Fruit fly (Drosophila melanogaster) whole organism, embryonic: ENCODE results near the gene CG18301.

Source experiments
- Asciz ChIP-seq: fragments of 200-800 bp; sonication (Bioruptor generic); optimal IDR thresholded peaks from 2 replicates; lab custom pipeline; 2017; ENCODE audit warnings: missing biosample characterization, mild to moderate bottlenecking, missing genetic modification characterization, missing genetic modification reagents
- Bteb2 ChIP-seq: fragments of 200-800 bp; sonication (Bioruptor generic); optimal IDR thresholded peaks from 2 replicates; lab custom pipeline; 2016; ENCODE audit warnings: missing biosample characterization, missing genetic modification characterization
- CG10366 ChIP-seq: fragments of 200-800 bp; sonication (Bioruptor generic); IDR thresholded peaks from 2 replicates; pipeline ENCODE4 v1.3.6; 2022; ENCODE audit warnings: missing biosample characterization, missing genetic modification characterization
- CG10979 ChIP-seq: fragments of 200-800 bp; sonication (Bioruptor generic); optimal IDR thresholded peaks from 2 replicates; lab custom pipeline; 2018; ENCODE audit warnings: missing biosample characterization, mild to moderate bottlenecking, missing genetic modification characterization, moderate library complexity
- CG11560 ChIP-seq: fragments of 200-800 bp; sonication (Bioruptor generic); IDR thresholded peaks from 3 replicates; pipeline ENCODE4 v1.3.6; 2022; ENCODE audit warnings: missing biosample characterization, missing genetic modification characterization
- CG11723 ChIP-seq: fragments of 200-800 bp; sonication (Bioruptor generic); optimal IDR thresholded peaks from 2 replicates; lab custom pipeline; 2017; ENCODE audit warnings: missing biosample characterization, mild to moderate bottlenecking, missing genetic modification characterization
- CG14667 ChIP-seq: fragments of 200-800 bp; sonication (Bioruptor generic); IDR thresholded peaks from 2 replicates; pipeline ENCODE4 v1.3.6; 2022; ENCODE audit warnings: missing biosample characterization, missing genetic modification characterization
- CG14965 ChIP-seq: fragments of 200-800 bp; sonication (Bioruptor generic); optimal IDR thresholded peaks from 2 replicates; lab custom pipeline; 2016; ENCODE audit warnings: missing biosample characterization, missing genetic modification characterization, borderline replicate concordance
- CG15011 ChIP-seq: fragments of 200-800 bp; sonication (Bioruptor generic); optimal IDR thresholded peaks from 3 replicates; lab custom pipeline; 2018; ENCODE audit warnings: missing biosample characterization, mild to moderate bottlenecking, missing genetic modification characterization
- CG15479 ChIP-seq: fragments of 200-800 bp; sonication (Bioruptor generic); optimal IDR thresholded peaks from 3 replicates; lab custom pipeline; 2019; ENCODE audit warnings: missing biosample characterization, mild to moderate bottlenecking, missing genetic modification characterization, moderate library complexity
- CG17568 ChIP-seq: fragments of 200-800 bp; sonication (Bioruptor generic); optimal IDR thresholded peaks from 2 replicates; lab custom pipeline; 2018; ENCODE audit warnings: missing biosample characterization, mild to moderate bottlenecking, missing genetic modification characterization, moderate library complexity
- CG31441 ChIP-seq: fragments of 200-800 bp; sonication (Bioruptor generic); IDR thresholded peaks from 2 replicates; pipeline ENCODE4 v1.3.6; 2022; ENCODE audit warnings: missing biosample characterization, missing genetic modification characterization
- CG34224 ChIP-seq: fragments of 200-800 bp; sonication (Bioruptor generic); IDR thresholded peaks from 3 replicates; pipeline ENCODE4 v1.3.6; 2022; ENCODE audit warnings: missing biosample characterization, missing genetic modification characterization; ENCODE audit not compliant: partially characterized antibody
- CG43689 ChIP-seq: fragments of 200-800 bp; sonication (Bioruptor generic); IDR thresholded peaks from 2 replicates; pipeline ENCODE4 v1.3.6; 2022; ENCODE audit warnings: missing biosample characterization, missing genetic modification characterization
- CG4404 ChIP-seq: fragments of 200-800 bp; sonication (Bioruptor generic); IDR thresholded peaks from 2 replicates; pipeline ENCODE4 v1.3.6; 2022; ENCODE audit warnings: missing biosample characterization, missing genetic modification characterization
- CG4424 ChIP-seq: fragments of 200-800 bp; sonication (Bioruptor generic); optimal IDR thresholded peaks from 3 replicates; lab custom pipeline; 2016; ENCODE audit warnings: missing biosample characterization, missing genetic modification characterization
- CG6654 ChIP-seq: fragments of 200-800 bp; sonication (Bioruptor generic); optimal IDR thresholded peaks from 2 replicates; lab custom pipeline; 2017; ENCODE audit warnings: missing biosample characterization, mild to moderate bottlenecking, missing genetic modification characterization
- CG6813 ChIP-seq: fragments of 200-800 bp; sonication (Bioruptor generic); optimal IDR thresholded peaks from 2 replicates; lab custom pipeline; 2017; ENCODE audit warnings: missing biosample characterization, missing genetic modification characterization, mild to moderate bottlenecking, moderate library complexity, missing genetic modification reagents
- CG8281 ChIP-seq: fragments of 200-800 bp; sonication (Bioruptor generic); optimal IDR thresholded peaks from 2 replicates; lab custom pipeline; 2018; ENCODE audit warnings: missing biosample characterization, mild to moderate bottlenecking, missing genetic modification characterization, moderate library complexity
- CG8290 ChIP-seq, 3 experiments: fragments of 200-800 bp; sonication (Bioruptor generic); optimal IDR thresholded peaks; 2 replicates each; lab custom pipeline; 2016 to 2019; ENCODE audit warnings: missing biosample characterization in 3 of 3, missing genetic modification characterization in 3 of 3, mild to moderate bottlenecking in 2 of 3, moderate library complexity in 1 of 3
- CG8924 ChIP-seq: fragments of 200-800 bp; optimal IDR thresholded peaks from 3 replicates; lab custom pipeline; 2019; ENCODE audit warnings: missing biosample characterization, mild to moderate bottlenecking, missing genetic modification characterization, moderate library complexity
- Doc2 ChIP-seq: fragments of 200-800 bp; sonication (Bioruptor generic); IDR thresholded peaks from 2 replicates; pipeline ENCODE4 v1.3.6; 2022; ENCODE audit warnings: missing biosample characterization, missing genetic modification characterization
- Hand ChIP-seq: fragments of 200-800 bp; sonication (Bioruptor generic); optimal IDR thresholded peaks from 2 replicates; lab custom pipeline; 2017; ENCODE audit warnings: mild to moderate bottlenecking, missing biosample characterization, missing genetic modification reagents, missing genetic modification characterization
- Hsf ChIP-seq: fragments of 200-800 bp; sonication (Bioruptor generic); optimal IDR thresholded peaks from 3 replicates; lab custom pipeline; 2016; ENCODE audit warnings: missing biosample characterization, missing genetic modification characterization
- NK7.1 ChIP-seq: fragments of 200-800 bp; sonication (Bioruptor generic); optimal IDR thresholded peaks from 3 replicates; lab custom pipeline; 2016; ENCODE audit warnings: missing biosample characterization, missing genetic modification characterization
- Oaz ChIP-seq: fragments of 200-800 bp; sonication (Bioruptor generic); IDR thresholded peaks from 2 replicates; pipeline ENCODE4 v1.3.6; 2022; ENCODE audit warnings: missing biosample characterization, missing genetic modification characterization
- Optix ChIP-seq: fragments of 200-800 bp; sonication (Bioruptor generic); IDR thresholded peaks from 3 replicates; pipeline ENCODE4 v1.3.6; 2022; ENCODE audit warnings: missing biosample characterization, missing genetic modification characterization
- Ravus ChIP-seq: fragments of 200-800 bp; sonication (Bioruptor generic); IDR thresholded peaks from 2 replicates; pipeline ENCODE4 v1.3.6; 2022; ENCODE audit warnings: missing biosample characterization, missing genetic modification characterization
- Rx ChIP-seq: fragments of 200-800 bp; sonication (Bioruptor generic); IDR thresholded peaks from 2 replicates; pipeline ENCODE4 v1.3.6; 2022; ENCODE audit warnings: missing biosample characterization, missing genetic modification characterization
- Scr ChIP-seq: fragments of 200-800 bp; sonication (Bioruptor generic); IDR thresholded peaks from 2 replicates; pipeline ENCODE4 v1.3.6; 2022; ENCODE audit warnings: missing biosample characterization, missing genetic modification characterization; ENCODE audit not compliant: partially characterized antibody
- Trl ChIP-seq, 3 experiments: fragments of >200 bp in 2 of 3; fragments of 200-800 bp in 1 of 3; sonication (Bioruptor generic) in 1 of 3; optimal IDR thresholded peaks; 2 replicates in 1 of 3; 3 replicates in 2 of 3; lab custom pipeline; 2016 to 2017; ENCODE audit warnings: missing biosample characterization in 1 of 3, missing genetic modification characterization in 1 of 3
- caup ChIP-seq: fragments of 200-800 bp; sonication (Bioruptor generic); optimal IDR thresholded peaks from 3 replicates; lab custom pipeline; 2017; ENCODE audit warnings: missing biosample characterization, mild to moderate bottlenecking, missing genetic modification characterization, moderate library complexity; ENCODE audit not compliant: severe bottlenecking
- crol ChIP-seq: fragments of 200-800 bp; sonication (Bioruptor generic); IDR thresholded peaks from 2 replicates; pipeline ENCODE4 v1.3.6; 2022; ENCODE audit warnings: missing biosample characterization, missing genetic modification characterization
- ewg ChIP-seq: fragments of 200-800 bp; sonication (Bioruptor generic); optimal IDR thresholded peaks from 3 replicates; lab custom pipeline; 2017; ENCODE audit warnings: mild to moderate bottlenecking, missing biosample characterization, missing genetic modification reagents, missing genetic modification characterization
- fd102C ChIP-seq: fragments of 200-800 bp; sonication (Bioruptor generic); optimal IDR thresholded peaks from 2 replicates; lab custom pipeline; 2018; ENCODE audit warnings: missing biosample characterization, mild to moderate bottlenecking, missing genetic modification characterization, moderate library complexity
- fru ChIP-seq: fragments of >200 bp; optimal IDR thresholded peaks from 2 replicates; lab custom pipeline; 2017
- grn ChIP-seq: fragments of 200-800 bp; sonication (Bioruptor generic); optimal IDR thresholded peaks from 3 replicates; lab custom pipeline; 2017; ENCODE audit warnings: missing biosample characterization, missing genetic modification characterization
- ind ChIP-seq: fragments of 200-800 bp; sonication (Bioruptor generic); optimal IDR thresholded peaks from 3 replicates; lab custom pipeline; 2016; ENCODE audit warnings: missing biosample characterization, missing genetic modification characterization
- kah ChIP-seq: fragments of 200-800 bp; sonication (Bioruptor generic); optimal IDR thresholded peaks from 2 replicates; lab custom pipeline; 2018; ENCODE audit warnings: missing biosample characterization, mild to moderate bottlenecking, missing genetic modification characterization
- psq ChIP-seq: fragments of 200-800 bp; sonication (Bioruptor generic); optimal IDR thresholded peaks from 2 replicates; lab custom pipeline; 2017; ENCODE audit warnings: missing biosample characterization, missing genetic modification characterization
- seq ChIP-seq: fragments of 200-800 bp; sonication (Bioruptor generic); IDR thresholded peaks from 2 replicates; pipeline ENCODE4 v1.3.6; 2022; ENCODE audit warnings: missing biosample characterization, missing genetic modification characterization
- slp2 ChIP-seq: fragments of 200-800 bp; sonication (Bioruptor generic); optimal IDR thresholded peaks from 2 replicates; lab custom pipeline; 2016; ENCODE audit warnings: missing biosample characterization, missing genetic modification characterization
- so ChIP-seq: fragments of 200-800 bp; sonication (Bioruptor generic); IDR thresholded peaks from 3 replicates; pipeline ENCODE4 v1.3.6; 2022; ENCODE audit warnings: missing biosample characterization, missing genetic modification characterization
- tgo ChIP-seq: fragments of 200-800 bp; sonication (Bioruptor generic); IDR thresholded peaks from 3 replicates; pipeline ENCODE4 v1.3.6; 2022; ENCODE audit warnings: missing biosample characterization, missing genetic modification characterization
- toy ChIP-seq: fragments of 200-800 bp; sonication (Bioruptor generic); IDR thresholded peaks from 2 replicates; pipeline ENCODE4 v1.3.6; 2022; ENCODE audit warnings: missing biosample characterization, missing genetic modification characterization
- trem ChIP-seq: fragments of 200-800 bp; optimal IDR thresholded peaks from 3 replicates; lab custom pipeline; 2019; ENCODE audit warnings: missing biosample characterization, mild to moderate bottlenecking, missing genetic modification characterization, moderate library complexity
- unc-4 ChIP-seq: fragments of 200-800 bp; sonication (Bioruptor generic); IDR thresholded peaks from 2 replicates; pipeline ENCODE4 v1.3.6; 2022; ENCODE audit warnings: missing biosample characterization, missing genetic modification characterization; ENCODE audit not compliant: partially characterized antibody
- vfl ChIP-seq: fragments of 200-800 bp; sonication (Bioruptor generic); optimal IDR thresholded peaks from 2 replicates; lab custom pipeline; 2016; ENCODE audit warnings: missing biosample characterization, missing genetic modification characterization
- wor ChIP-seq: fragments of 200-800 bp; sonication (Bioruptor generic); IDR thresholded peaks from 2 replicates; pipeline ENCODE4 v1.3.6; 2022; ENCODE audit warnings: missing biosample characterization, missing genetic modification characterization

Gene CG18301

dm6 chr2L:10526953-10527584 is 4.6 kb upstream of the CG18301 start, which contains the start of gene Lip4 (continued):
- TF ChIP-seq CG17568: peak; percentile 62
- no peak for TF ChIP-seq grn (GFP tag; lab: Kevin White, UChicago)
- no peak for TF ChIP-seq fru (lab: Kevin White, UChicago)
- TF ChIP-seq ind (GFP tag; lab: Kevin White, UChicago): peak; percentile 76
- TF ChIP-seq CG10979 (tag; lab: Kevin White, UChicago): peak; percentile 74
- no peak for TF ChIP-seq Optix (GFP tag; lab: Robert Waterston, UW)
- peak; percentile 79 for TF ChIP-seq CG8924
- no peak; the same call in 1 of the 2 replicates for TF ChIP-seq crol (GFP tag; lab: Robert Waterston, UW)
- TF ChIP-seq Trl (optimal IDR thresholded peaks at IDR 0.05; lab: Kevin White, UChicago): no peak
- TF ChIP-seq Trl (GFP tag; optimal IDR thresholded peaks at IDR 0.05; lab: Kevin White, UChicago): peak; percentile 29
- peak; percentile 50 for TF ChIP-seq CG15479 (GFP tag; lab: Kevin White, UChicago)
- peak; percentile 65 for TF ChIP-seq caup (GFP tag; lab: Kevin White, UChicago)
- TF ChIP-seq kah (GFP tag; lab: Kevin White, UChicago): peak; percentile 28
- no peak for TF ChIP-seq psq (GFP tag; lab: Kevin White, UChicago)
- TF ChIP-seq Rx: no peak
- TF ChIP-seq Hand: peak; percentile 27
- TF ChIP-seq Oaz (GFP tag; lab: Robert Waterston, UW): peak; percentile 35; the same call in 1 of the 2 replicates
- peak; percentile 22 for TF ChIP-seq NK7.1 (GFP tag; lab: Kevin White, UChicago)
- TF ChIP-seq CG34224 (GFP tag; lab: Robert Waterston, UW): no peak
- no peak for TF ChIP-seq Scr
- TF ChIP-seq CG43689 (GFP tag; lab: Robert Waterston, UW): peak; percentile 53; the same call in 1 of the 2 replicates
- no peak for TF ChIP-seq Doc2
- peak; percentile 48 for TF ChIP-seq ewg (GFP tag; lab: Kevin White, UChicago)
- peak; percentile 76 for TF ChIP-seq CG10366
- peak; percentile 75 for TF ChIP-seq seq (GFP tag; lab: Robert Waterston, UW)
- TF ChIP-seq trem (tag; lab: Kevin White, UChicago): peak; percentile 44
- peak; percentile 70 for TF ChIP-seq wor
- TF ChIP-seq tgo: peak; percentile 85
- TF ChIP-seq toy (GFP tag; lab: Robert Waterston, UW): peak; percentile 52; the same call in 1 of the 2 replicates
- TF ChIP-seq Hsf (GFP tag; lab: Kevin White, UChicago): peak; percentile 70
- TF ChIP-seq unc-4 (GFP tag; lab: Robert Waterston, UW): no peak
- peak; percentile 42 for TF ChIP-seq Ravus (GFP tag; lab: Robert Waterston, UW)
- no peak for TF ChIP-seq fd102C (GFP tag; lab: Kevin White, UChicago)
- TF ChIP-seq CG8290 (GFP tag; optimal IDR thresholded peaks at IDR 0.05; lab: Kevin White, UChicago): peak; percentile 18
- TF ChIP-seq CG8290 (tag; optimal IDR thresholded peaks at IDR 0.05; lab: Kevin White, UChicago): peak in 1 of 2 experiments; percentile 60
- peak; percentile 72 for TF ChIP-seq CG4404 (GFP tag; lab: Robert Waterston, UW)
- TF ChIP-seq CG14667 (GFP tag; lab: Robert Waterston, UW): no peak; the same call in 1 of the 2 replicates
- TF ChIP-seq CG14965: no peak
- peak; percentile 60 for TF ChIP-seq CG11723
- TF ChIP-seq CG31441 (GFP tag; lab: Robert Waterston, UW): peak; percentile 84
- peak; percentile 29 for TF ChIP-seq CG8281
- TF ChIP-seq CG6654 (GFP tag; lab: Kevin White, UChicago): no peak
- TF ChIP-seq CG4424 (GFP tag; lab: Kevin White, UChicago): peak; percentile 66
- peak; percentile 51 for TF ChIP-seq CG15011 (GFP tag; lab: Kevin White, UChicago)
- TF ChIP-seq CG6813 (GFP tag; lab: Kevin White, UChicago): peak; percentile 59
- peak; percentile 76; the same call in 2 of the 3 replicates for TF ChIP-seq so (GFP tag; lab: Robert Waterston, UW)
- peak; percentile 30 for TF ChIP-seq vfl
- peak; percentile 67 for TF ChIP-seq Asciz (GFP tag; lab: Kevin White, UChicago)
- peak; percentile 67 for TF ChIP-seq Bteb2
- no peak for TF ChIP-seq slp2
- 0 out of 3 replicates have a peak, but pooled peaks have one; percentile 35 for TF ChIP-seq CG11560
